Fruit fly (Drosophila melanogaster) S2 (cell line): ENCODE results near the gene Cpr78Ca.

Experiments
- CG8478 ChIP-seq: fragments of >200 bp; optimal IDR thresholded peaks from 2 replicates; lab custom pipeline; 2018
- CTCF ChIP-seq, 2 experiments: fragments of >200 bp; optimal IDR thresholded peaks; 2 replicates each; lab custom pipeline; 2018

DNA sequence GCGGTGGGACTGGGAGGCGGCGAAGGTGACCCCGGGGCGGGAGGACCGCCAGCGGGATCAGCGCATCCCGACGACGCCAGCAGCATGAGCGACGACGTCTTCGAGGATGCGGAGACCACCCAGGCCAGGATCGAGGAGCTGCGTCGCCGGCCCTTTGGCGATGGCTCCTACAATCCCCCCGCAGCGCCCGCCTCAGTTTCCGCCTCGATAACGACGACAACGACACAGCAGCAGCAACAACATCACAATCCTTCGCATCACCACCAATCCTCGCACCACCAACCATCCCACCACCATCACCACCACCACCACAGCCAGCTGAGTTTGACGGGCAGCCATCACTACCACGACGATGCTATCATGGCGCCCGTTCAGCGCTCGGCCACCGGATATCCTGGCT lies 27.4 kb upstream of the Cpr78Ca start:
- TF ChIP-seq CTCF (optimal IDR thresholded peaks at IDR 0.05; lab: Kevin White, UChicago) (no peak), CG8478 (lab: Kevin White, UChicago) (no peak)
